Worm (Caenorhabditis elegans) whole organism, late embryonic: ENCODE results near the gene T06C10.3.

Experiments used
- C08G9.2 ChIP-seq: sonication (generic microtip); optimal IDR thresholded peaks from 2 replicates; lab custom pipeline; 2016; ENCODE audit warnings: mild to moderate bottlenecking, missing genetic modification characterization, moderate library complexity, missing compliant biosample characterization
- C38D4.7 ChIP-seq: fragments of 200-800 bp; sonication (Bioruptor generic); optimal IDR thresholded peaks from 2 replicates; lab custom pipeline; 2018; ENCODE audit warnings: mild to moderate bottlenecking, missing genetic modification characterization, moderate library complexity, missing compliant biosample characterization
- F13H6.1 ChIP-seq: sonication (generic microtip); optimal IDR thresholded peaks from 2 replicates; lab custom pipeline; 2016; ENCODE audit warnings: missing genetic modification characterization, missing compliant biosample characterization
- Y22D7AL.16 ChIP-seq: sonication (generic microtip); optimal IDR thresholded peaks from 2 replicates; lab custom pipeline; 2016; ENCODE audit warnings: missing genetic modification characterization, missing compliant biosample characterization
- ahr-1 ChIP-seq: sonication (generic microtip); optimal IDR thresholded peaks from 2 replicates; lab custom pipeline; 2016; ENCODE audit warnings: missing genetic modification characterization, missing compliant biosample characterization
- ama-1 ChIP-seq: fragments of 150-350 bp; optimal IDR thresholded peaks from 2 replicates; lab custom pipeline; 2014
- ceh-18 ChIP-seq: sonication (generic microtip); optimal IDR thresholded peaks from 2 replicates; lab custom pipeline; 2016; ENCODE audit warnings: missing genetic modification characterization, missing compliant biosample characterization
- ceh-19 ChIP-seq: fragments of 200-800 bp; sonication (Bioruptor generic); optimal IDR thresholded peaks from 2 replicates; lab custom pipeline; 2018; ENCODE audit warnings: mild to moderate bottlenecking, missing genetic modification characterization, missing compliant biosample characterization
- ceh-2 ChIP-seq: sonication (generic microtip); optimal IDR thresholded peaks from 2 replicates; lab custom pipeline; 2016; ENCODE audit warnings: missing genotype, missing genetic modification characterization, missing compliant biosample characterization
- ceh-22 ChIP-seq: sonication (generic microtip); optimal IDR thresholded peaks from 2 replicates; lab custom pipeline; 2017; ENCODE audit warnings: missing biosample characterization, missing genetic modification characterization
- ceh-30 ChIP-seq: fragments of 150-350 bp; optimal IDR thresholded peaks from 2 replicates; lab custom pipeline; 2014; ENCODE audit warnings: missing biosample characterization, missing genetic modification characterization
- ceh-31 ChIP-seq: sonication (generic microtip); optimal IDR thresholded peaks from 2 replicates; lab custom pipeline; 2016; ENCODE audit warnings: missing genetic modification characterization, missing compliant biosample characterization
- ceh-45 ChIP-seq: fragments of 200-800 bp; sonication (Bioruptor generic); IDR thresholded peaks from 2 replicates; pipeline ENCODE4 v1.3.6; 2022; ENCODE audit warnings: missing genetic modification reagents, missing genetic modification characterization, missing compliant biosample characterization
- ceh-48 ChIP-seq: sonication (generic microtip); optimal IDR thresholded peaks from 2 replicates; lab custom pipeline; 2016; ENCODE audit warnings: missing genetic modification characterization, inconsistent platforms, missing compliant biosample characterization
- che-1 ChIP-seq: sonication (generic microtip); optimal IDR thresholded peaks from 2 replicates; lab custom pipeline; 2016; ENCODE audit warnings: mild to moderate bottlenecking, missing genetic modification characterization, missing compliant biosample characterization
- elt-2 ChIP-seq: sonication (generic microtip); optimal IDR thresholded peaks from 2 replicates; lab custom pipeline; 2016; ENCODE audit warnings: missing genetic modification reagents, missing genetic modification characterization, missing compliant biosample characterization
- elt-4 ChIP-seq: sonication (generic microtip); optimal IDR thresholded peaks from 2 replicates; lab custom pipeline; 2016; ENCODE audit warnings: missing genetic modification characterization, missing compliant biosample characterization
- ets-4 ChIP-seq: sonication (generic microtip); optimal IDR thresholded peaks from 2 replicates; lab custom pipeline; 2016; ENCODE audit warnings: missing genetic modification characterization, missing compliant biosample characterization
- eyg-1 ChIP-seq: sonication (generic microtip); optimal IDR thresholded peaks from 2 replicates; lab custom pipeline; 2016; ENCODE audit warnings: missing genotype, missing genetic modification characterization, missing compliant biosample characterization
- fax-1 ChIP-seq: sonication (generic microtip); optimal IDR thresholded peaks from 2 replicates; lab custom pipeline; 2016; ENCODE audit warnings: missing genotype, missing genetic modification characterization, missing compliant biosample characterization
- fkh-10 ChIP-seq: fragments of 150-350 bp; optimal IDR thresholded peaks from 2 replicates; lab custom pipeline; 2014; ENCODE audit warnings: missing biosample characterization, missing genetic modification reagents, missing genetic modification characterization
- fkh-6 ChIP-seq: sonication (generic microtip); optimal IDR thresholded peaks from 2 replicates; lab custom pipeline; 2016; ENCODE audit warnings: missing genetic modification characterization, missing compliant biosample characterization
- hlh-13 ChIP-seq: fragments of 200-800 bp; sonication (Bioruptor generic); optimal IDR thresholded peaks from 2 replicates; lab custom pipeline; 2018; ENCODE audit warnings: mild to moderate bottlenecking, missing genetic modification characterization, missing compliant biosample characterization
- hlh-30 ChIP-seq: sonication (generic microtip); optimal IDR thresholded peaks from 2 replicates; lab custom pipeline; 2017; ENCODE audit warnings: antibody characterized with exemption, missing genetic modification characterization, missing compliant biosample characterization; ENCODE audit not compliant: insufficient read depth
- lim-6 ChIP-seq: sonication (generic microtip); optimal IDR thresholded peaks from 2 replicates; lab custom pipeline; 2016; ENCODE audit warnings: missing genetic modification characterization, missing compliant biosample characterization
- madf-2 ChIP-seq: sonication (generic microtip); optimal IDR thresholded peaks from 2 replicates; lab custom pipeline; 2017; ENCODE audit warnings: missing genetic modification characterization, missing compliant biosample characterization
- mec-3 ChIP-seq: sonication (generic microtip); optimal IDR thresholded peaks from 2 replicates; lab custom pipeline; 2016; ENCODE audit warnings: borderline replicate concordance, missing genetic modification characterization, missing compliant biosample characterization
- nfya-1 ChIP-seq: sonication (generic microtip); optimal IDR thresholded peaks from 2 replicates; lab custom pipeline; 2017; ENCODE audit warnings: missing genetic modification characterization, mild to moderate bottlenecking, missing compliant biosample characterization, antibody characterized with exemption, moderate library complexity
- nhr-11 ChIP-seq: fragments of 150-350 bp; optimal IDR thresholded peaks from 2 replicates; lab custom pipeline; 2014; ENCODE audit warnings: missing biosample characterization, missing genetic modification characterization
- nhr-232 ChIP-seq: sonication (generic microtip); optimal IDR thresholded peaks from 2 replicates; lab custom pipeline; 2016; ENCODE audit warnings: missing genetic modification characterization, missing compliant biosample characterization
- npax-4 ChIP-seq: sonication (generic microtip); optimal IDR thresholded peaks from 2 replicates; lab custom pipeline; 2016; ENCODE audit warnings: missing genetic modification characterization, missing compliant biosample characterization
- odd-2 ChIP-seq: sonication (generic microtip); optimal IDR thresholded peaks from 2 replicates; lab custom pipeline; 2017; ENCODE audit warnings: antibody characterized with exemption, mild to moderate bottlenecking, missing genetic modification characterization, missing compliant biosample characterization
- pag-3 ChIP-seq: sonication (generic microtip); optimal IDR thresholded peaks from 2 replicates; lab custom pipeline; 2016; ENCODE audit warnings: missing compliant biosample characterization, missing genetic modification characterization, borderline replicate concordance
- pat-9 ChIP-seq: fragments of 200-800 bp; sonication (Bioruptor generic); optimal IDR thresholded peaks from 2 replicates; lab custom pipeline; 2018; ENCODE audit warnings: mild to moderate bottlenecking, missing genetic modification characterization, moderate library complexity, missing compliant biosample characterization
- pax-1 ChIP-seq: fragments of 150-350 bp; optimal IDR thresholded peaks from 2 replicates; lab custom pipeline; 2014; ENCODE audit warnings: missing biosample characterization, missing genetic modification characterization
- ref-2 ChIP-seq: sonication (generic microtip); optimal IDR thresholded peaks from 2 replicates; lab custom pipeline; 2016; ENCODE audit warnings: missing genetic modification characterization, missing compliant biosample characterization
- rnt-1 ChIP-seq: sonication (generic microtip); optimal IDR thresholded peaks from 2 replicates; lab custom pipeline; 2016; ENCODE audit warnings: missing genetic modification characterization, missing compliant biosample characterization
- sox-4 ChIP-seq: sonication (generic microtip); optimal IDR thresholded peaks from 2 replicates; lab custom pipeline; 2017; ENCODE audit warnings: mild to moderate bottlenecking, missing genetic modification characterization, inconsistent platforms, missing compliant biosample characterization
- syd-9 ChIP-seq: sonication (generic microtip); optimal IDR thresholded peaks from 2 replicates; lab custom pipeline; 2016; ENCODE audit warnings: mild to moderate bottlenecking, missing genetic modification characterization, moderate library complexity, missing compliant biosample characterization
- unc-42 ChIP-seq: sonication (generic microtip); optimal IDR thresholded peaks from 2 replicates; lab custom pipeline; 2016; ENCODE audit warnings: missing genotype, missing genetic modification characterization, missing compliant biosample characterization
- ztf-16 ChIP-seq: sonication (generic microtip); optimal IDR thresholded peaks from 2 replicates; lab custom pipeline; 2017; ENCODE audit warnings: missing genetic modification characterization, missing compliant biosample characterization

Gene T06C10.3

ce11 chrIV:7909455-7910141 lies 39.0 kb downstream of the T06C10.3 start (continued):
- TF ChIP-seq ceh-31 (no peak), ama-1 (lab: Kevin White, UChicago) (no peak), npax-4 (tag; lab: Kevin White, UChicago) (no peak), madf-2 (no peak), sox-4 (tag; lab: Kevin White, UChicago) (no peak), pat-9 (tag; lab: Kevin White, UChicago) (no peak), ahr-1 (tag; lab: Kevin White, UChicago) (no peak), elt-4 (tag; lab: Kevin White, UChicago) (no peak), elt-2 (tag; lab: Kevin White, UChicago) (no peak), unc-42 (tag; lab: Kevin White, UChicago) (peak; percentile 36), syd-9 (tag; lab: Kevin White, UChicago) (no peak), nhr-232 (tag; lab: Kevin White, UChicago) (no peak), F13H6.1 (tag; lab: Kevin White, UChicago) (no peak), ceh-18 (tag; lab: Kevin White, UChicago) (peak; percentile 16), C08G9.2 (tag; lab: Kevin White, UChicago) (no peak)

ce11 chrIV:7910197-7910735 lies 39.7 kb downstream of the T06C10.3 start, which contains the start of the genes npp-27 and ntl-4:
Gene npp-27 (minus strand): TSS chrIV:7910247.
Gene ntl-4 (plus strand): TSS chrIV:7910575.
- TF ChIP-seq nfya-1 (tag; lab: Kevin White, UChicago) = peak; percentile 4
- no peak for TF ChIP-seq C08G9.2 (tag; lab: Kevin White, UChicago)
- peak; percentile 24 for TF ChIP-seq ceh-48

DNA sequence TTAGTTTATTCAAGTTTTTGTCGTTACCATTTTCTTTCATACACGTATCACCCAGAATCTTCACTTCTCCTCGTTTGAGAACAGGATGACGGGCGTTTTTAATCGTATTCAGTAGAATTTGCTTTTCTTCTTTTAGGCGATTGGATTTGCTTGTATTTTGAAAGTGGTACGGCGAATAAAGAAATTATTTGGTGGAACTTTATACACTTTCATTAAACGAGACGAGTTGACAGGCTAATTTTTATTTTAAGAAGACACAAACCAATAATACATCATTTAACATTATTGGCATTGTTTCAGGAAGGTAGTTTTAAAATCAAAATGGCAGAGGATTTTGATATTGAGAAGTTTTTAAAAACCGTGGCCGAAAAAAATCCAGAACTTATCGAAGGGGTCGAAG lies 44.4 kb downstream of the T06C10.3 start, which contains the start of gene C49H3.4:
Gene C49H3.4, plus strand, starts transcription at position 301 of the 400 bp plus-strand sequence.
- TF ChIP-seq rnt-1 (tag; lab: Kevin White, UChicago) = no peak
- no peak for TF ChIP-seq fax-1 (tag; lab: Kevin White, UChicago)
- no peak for TF ChIP-seq mec-3
- no peak for TF ChIP-seq syd-9 (tag; lab: Kevin White, UChicago)
- TF ChIP-seq ceh-18 (tag; lab: Kevin White, UChicago) = no peak
- no peak for TF ChIP-seq C38D4.7
- no peak for TF ChIP-seq F13H6.1 (tag; lab: Kevin White, UChicago)
- no peak for TF ChIP-seq pax-1 (tag; lab: Kevin White, UChicago)
- no peak for TF ChIP-seq ceh-30
- TF ChIP-seq hlh-30 (tag; lab: Kevin White, UChicago) = no peak
- TF ChIP-seq ceh-45 (GFP tag; lab: Robert Waterston, UW) = no peak
- TF ChIP-seq nhr-11 (tag; lab: Kevin White, UChicago) = no peak
- no peak for TF ChIP-seq che-1 (tag; lab: Kevin White, UChicago)
- TF ChIP-seq odd-2 (tag; lab: Kevin White, UChicago) = no peak
- no peak for TF ChIP-seq eyg-1
- no peak for TF ChIP-seq ztf-16 (tag; lab: Kevin White, UChicago)
- no peak for TF ChIP-seq ceh-22 (tag; lab: Kevin White, UChicago)
- TF ChIP-seq ceh-2 (tag; lab: Kevin White, UChicago) = no peak

ce11 chrIV:7916907-7917306 lies 46.4 kb downstream of the T06C10.3 start:
- TF ChIP-seq fkh-10 (GFP tag; lab: Kevin White, UChicago) = no peak
- TF ChIP-seq hlh-13 (GFP tag; lab: Kevin White, UChicago) = no peak
- no peak for TF ChIP-seq lim-6
- no peak for TF ChIP-seq pag-3 (tag; lab: Kevin White, UChicago)
- no peak for TF ChIP-seq ceh-19
- no peak for TF ChIP-seq unc-42 (tag; lab: Kevin White, UChicago)
- no peak for TF ChIP-seq ceh-22 (tag; lab: Kevin White, UChicago)
- TF ChIP-seq che-1 (tag; lab: Kevin White, UChicago) = no peak
- no peak for TF ChIP-seq Y22D7AL.16
- no peak for TF ChIP-seq ets-4 (tag; lab: Kevin White, UChicago)
- TF ChIP-seq ref-2 (tag; lab: Kevin White, UChicago) = no peak
- TF ChIP-seq ceh-45 (GFP tag; lab: Robert Waterston, UW) = no peak
- no peak for TF ChIP-seq fkh-6 (tag; lab: Kevin White, UChicago)
- no peak for TF ChIP-seq ceh-30
- TF ChIP-seq mec-3 = no peak
- TF ChIP-seq pat-9 (tag; lab: Kevin White, UChicago) = no peak
- TF ChIP-seq, all 69 proteins: peak for 0
